Worm (Caenorhabditis elegans): ENCODE results near the gene col-153.

ce11 chrV:10951655-10952278 is 2.2 kb downstream of the col-153 start, which contains the start of gene F17C11.4:
- TF ChIP-seq hlh-26 (GFP tag; conservative IDR thresholded peaks at IDR 0.05) (no peak), T07F8.4 (tag; optimal IDR thresholded peaks at IDR 0.05) (no peak), somi-1 (GFP tag; optimal IDR thresholded peaks at IDR 0.05) (peak; percentile 85), C06A6.2 (GFP tag; conservative IDR thresholded peaks at IDR 0.05) (0 out of 2 replicates have a peak, but pooled peaks have one; percentile 41), snpc-4 (GFP tag; optimal IDR thresholded peaks at IDR 0.05) (no peak), snpc-4 (tag; optimal IDR thresholded peaks at IDR 0.05) (peak in 2 of 4 experiments; percentile 33 to 40), tlf-1 (GFP tag; optimal IDR thresholded peaks at IDR 0.05) (no peak), F39B2.1 (GFP tag; IDR thresholded peaks at IDR 0.05) (no peak), hmg-20 (GFP tag; IDR thresholded peaks at IDR 0.05) (no peak), athp-1 (tag; optimal IDR thresholded peaks at IDR 0.05) (no peak), B0336.3 (GFP tag; IDR thresholded peaks at IDR 0.05) (peak; percentile 43), sea-2 (GFP tag; IDR thresholded peaks at IDR 0.05) (no peak), lin-35 (GFP tag; optimal IDR thresholded peaks at IDR 0.05) (no peak), rec-8 (tag; optimal IDR thresholded peaks at IDR 0.05) (no peak)

Measured in whole organism, young adult.